Worm (Caenorhabditis elegans): Measurements from ENCODE around the gene F58H1.3.
A peak's percentile ranks its signal among the peaks of the same experiment; 100 is the strongest.

DNA sequence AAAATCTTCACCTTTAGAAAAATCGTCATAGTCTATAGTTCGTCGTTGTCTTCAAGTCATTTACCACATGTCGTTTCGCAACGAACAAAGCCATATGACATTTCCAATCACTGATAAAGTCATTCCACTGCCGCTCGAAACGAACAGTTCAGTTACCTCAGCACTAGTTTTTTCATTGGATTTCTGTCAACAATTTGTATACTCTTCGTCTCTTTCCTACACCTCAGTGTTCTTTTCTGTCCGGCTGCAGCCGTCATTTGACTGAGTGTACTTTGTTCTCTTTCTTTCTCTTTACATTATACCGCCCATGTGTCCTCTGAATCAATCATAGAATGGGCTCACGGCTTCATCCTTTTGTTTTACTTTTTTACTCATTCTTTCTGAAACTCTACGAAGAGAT, 12.5 kb upstream of the F58H1.3 start:
- TF ChIP-seq unc-55 (GFP tag; optimal IDR thresholded peaks at IDR 0.05), result peak; percentile 55
- TF ChIP-seq elt-2 (tag; optimal IDR thresholded peaks at IDR 0.05), result no peak
- TF ChIP-seq dve-1 (tag; optimal IDR thresholded peaks at IDR 0.05), result no peak
- TF ChIP-seq pqm-1 (tag; optimal IDR thresholded peaks at IDR 0.05), result no peak

All from whole organism, late embryonic.